In genomic region chr3R:17901049-17901448, dm6 we compare ENCODE assay signal across 3 fruit fly cellular contexts.
A peak's percentile ranks its signal among the peaks of the same experiment; 100 is the strongest.
TF ChIP-seq lines count a peak whose summit lies in the region.

No protein-coding gene starts in this region.

- no peak for TF ChIP-seq CTCF in whole organism, embryonic (GFP tag; optimal IDR thresholded peaks at IDR 0.05; lab: Kevin White, UChicago)

TF ChIP-seq in whole organism, adult, 20 proteins besides CTCF, POLR2A, EP300 and RAD21:
- TF ChIP-seq CG5204 (GFP tag; optimal IDR thresholded peaks at IDR 0.05; lab: Kevin White, UChicago) (no peak), CG33017 (tag; optimal IDR thresholded peaks at IDR 0.05; lab: Kevin White, UChicago) (no peak), Crg-1 (GFP tag; optimal IDR thresholded peaks at IDR 0.05; lab: Kevin White, UChicago) (no peak), cic (GFP tag; optimal IDR thresholded peaks at IDR 0.05; lab: Kevin White, UChicago) (peak; percentile 42), kay (GFP tag; lab: Kevin White, UChicago; ENCODE audit: borderline replicate concordance) (no peak), bab1 (GFP tag; optimal IDR thresholded peaks at IDR 0.05; lab: Kevin White, UChicago) (no peak)
TF ChIP-seq in whole organism, adult: peak in this region for 1.

TF ChIP-seq in whole organism, embryonic, 481 proteins besides CTCF, POLR2A, EP300 and RAD21:
- no peak for TF ChIP-seq CG4854 (GFP tag; optimal IDR thresholded peaks at IDR 0.05; lab: Kevin White, UChicago)
- TF ChIP-seq Adf1 (GFP tag; IDR thresholded peaks at IDR 0.05; lab: Robert Waterston, UW) = peak; percentile 92
- no peak for TF ChIP-seq BEAF-32 (GFP tag; optimal IDR thresholded peaks at IDR 0.05; lab: Kevin White, UChicago)
- TF ChIP-seq cg (GFP tag; optimal IDR thresholded peaks at IDR 0.05; lab: Kevin White, UChicago) = peak; percentile 28
- TF ChIP-seq Dbx (GFP tag; IDR thresholded peaks at IDR 0.05; lab: Robert Waterston, UW) = 0 out of 3 replicates have a peak, but pooled peaks have one; percentile 16
- peak; percentile 32 for TF ChIP-seq Deaf1 (tag; optimal IDR thresholded peaks at IDR 0.05; lab: Kevin White, UChicago)
- TF ChIP-seq abd-A (tag; optimal IDR thresholded peaks at IDR 0.05; lab: Kevin White, UChicago) = peak; percentile 25

TF ChIP-seq in whole organism, wandering third instar larva, 38 proteins besides CTCF, POLR2A, EP300 and RAD21:
- peak; percentile 55 for TF ChIP-seq Dfd (GFP tag; optimal IDR thresholded peaks at IDR 0.05; lab: Kevin White, UChicago)
- TF ChIP-seq Mio (GFP tag; optimal IDR thresholded peaks at IDR 0.05; lab: Kevin White, UChicago) = no peak
- TF ChIP-seq woc (GFP tag; optimal IDR thresholded peaks at IDR 0.05; lab: Kevin White, UChicago) = no peak
- TF ChIP-seq CrebA (GFP tag; optimal IDR thresholded peaks at IDR 0.05; lab: Kevin White, UChicago; ENCODE audit: borderline replicate concordance) = no peak
- TF ChIP-seq h (GFP tag; optimal IDR thresholded peaks at IDR 0.05; lab: Kevin White, UChicago) = no peak
- TF ChIP-seq dl (GFP tag; optimal IDR thresholded peaks at IDR 0.05; lab: Kevin White, UChicago; ENCODE audit: insufficient read depth in 1 of 2, partially characterized antibody in 2 of 2) = no peak
